Fruit fly (Drosophila melanogaster): ENCODE measurements around the gene CG32512.
A peak's percentile ranks its signal among the peaks of the same experiment; 100 is the strongest.

CG32512 gene

DNA sequence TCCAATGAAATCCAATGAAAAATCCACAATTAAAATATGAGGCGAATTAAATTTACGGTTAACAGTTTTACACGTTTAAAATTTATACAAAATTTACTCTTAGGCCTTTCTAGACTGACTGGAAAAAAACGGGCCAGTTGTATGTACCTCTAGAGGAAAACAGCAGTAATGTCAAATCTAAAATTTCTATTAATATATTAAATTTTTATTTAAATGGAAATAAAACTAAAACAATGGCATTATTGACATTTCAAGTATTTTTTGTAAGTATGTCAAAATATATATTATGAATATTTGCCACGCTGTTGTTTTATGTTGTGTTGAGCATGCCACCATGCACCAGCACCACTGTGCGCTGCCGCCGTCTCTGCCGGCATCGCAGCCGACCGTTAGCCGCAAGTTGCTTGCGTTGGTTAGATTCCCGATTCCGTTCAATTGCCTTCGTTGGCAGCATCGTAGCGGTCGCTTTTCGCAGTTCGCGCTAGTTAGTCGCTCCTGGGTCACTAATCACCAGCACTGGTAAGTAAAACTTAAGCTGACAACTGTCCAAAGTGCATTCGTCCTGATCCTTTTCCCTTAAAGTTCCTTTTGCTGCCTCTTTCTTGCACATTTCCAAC is 22.4 kb downstream of the CG32512 start, which contains the start of gene Cbs (continued):
- no peak for TF ChIP-seq HLH4C (GFP tag; IDR thresholded peaks at IDR 0.05; ENCODE audit: partially characterized antibody)
- TF ChIP-seq onecut (GFP tag; IDR thresholded peaks at IDR 0.05) = peak; percentile 8
- TF ChIP-seq Hand (GFP tag; optimal IDR thresholded peaks at IDR 0.05) = peak; percentile 49
- peak; percentile 88 for TF ChIP-seq Deaf1 (tag; optimal IDR thresholded peaks at IDR 0.05)
- TF ChIP-seq lab (GFP tag; optimal IDR thresholded peaks at IDR 0.05) = peak; percentile 76
- TF ChIP-seq tap (tag; optimal IDR thresholded peaks at IDR 0.05) = peak; percentile 14
- TF ChIP-seq BtbVII (GFP tag; optimal IDR thresholded peaks at IDR 0.05) = peak; percentile 80
- TF ChIP-seq Ravus (GFP tag; IDR thresholded peaks at IDR 0.05) = peak; percentile 23; the same call in 1 of the 2 replicates
- no peak for TF ChIP-seq CG1792 (GFP tag; optimal IDR thresholded peaks at IDR 0.05)
- peak; percentile 51 for TF ChIP-seq scrt (GFP tag; optimal IDR thresholded peaks at IDR 0.05)
- peak; percentile 16 for TF ChIP-seq tup (GFP tag; optimal IDR thresholded peaks at IDR 0.05)
- peak; percentile 60 for TF ChIP-seq CG9215 (GFP tag; IDR thresholded peaks at IDR 0.05)
- peak; percentile 14 for TF ChIP-seq HHEX (GFP tag; optimal IDR thresholded peaks at IDR 0.05)
- TF ChIP-seq crc (GFP tag; optimal IDR thresholded peaks at IDR 0.05) = no peak
- no peak for TF ChIP-seq Spps (tag; optimal IDR thresholded peaks at IDR 0.05)
- peak; percentile 79 for TF ChIP-seq dmrt99B (tag; optimal IDR thresholded peaks at IDR 0.05)
- peak; percentile 73 for TF ChIP-seq lmd (GFP tag; IDR thresholded peaks at IDR 0.05)
- TF ChIP-seq gem (tag; optimal IDR thresholded peaks at IDR 0.05) = peak; percentile 79
- peak; percentile 38; the same call in 1 of the 2 replicates for TF ChIP-seq wor (GFP tag; IDR thresholded peaks at IDR 0.05)
- no peak for TF ChIP-seq pnt (GFP tag; optimal IDR thresholded peaks at IDR 0.05)
- TF ChIP-seq B-H2 (GFP tag; optimal IDR thresholded peaks at IDR 0.05) = peak; percentile 51
- no peak for TF ChIP-seq Trl (optimal IDR thresholded peaks at IDR 0.05)
- TF ChIP-seq Trl (GFP tag; optimal IDR thresholded peaks at IDR 0.05) = no peak
- peak; percentile 48 for TF ChIP-seq CG1602 (GFP tag; optimal IDR thresholded peaks at IDR 0.05)
- TF ChIP-seq toy (GFP tag; IDR thresholded peaks at IDR 0.05) = no peak
- TF ChIP-seq Rfx (GFP tag; IDR thresholded peaks at IDR 0.05) = peak; percentile 86
- TF ChIP-seq ara (GFP tag; IDR thresholded peaks at IDR 0.05) = peak; percentile 45
- TF ChIP-seq psq (GFP tag; optimal IDR thresholded peaks at IDR 0.05) = peak; percentile 15
- no peak for TF ChIP-seq Lim3 (GFP tag; IDR thresholded peaks at IDR 0.05)
- TF ChIP-seq kni (GFP tag; optimal IDR thresholded peaks at IDR 0.05) = no peak
- no peak for TF ChIP-seq CG15479 (GFP tag; optimal IDR thresholded peaks at IDR 0.05)
- peak; percentile 59 for TF ChIP-seq Sox102F (GFP tag; optimal IDR thresholded peaks at IDR 0.05)
- peak; percentile 19 for TF ChIP-seq Nf-YB (GFP tag; optimal IDR thresholded peaks at IDR 0.05)
- peak; percentile 54 for TF ChIP-seq CG10543 (GFP tag; optimal IDR thresholded peaks at IDR 0.05)
- TF ChIP-seq fd96Cb (tag; optimal IDR thresholded peaks at IDR 0.05) = peak; percentile 32
- peak; percentile 96 for TF ChIP-seq Adf1 (GFP tag; IDR thresholded peaks at IDR 0.05)
- peak; percentile 83 for TF ChIP-seq ci (GFP tag; IDR thresholded peaks at IDR 0.05)
- no peak for TF ChIP-seq CG13624 (GFP tag; optimal IDR thresholded peaks at IDR 0.05)
- TF ChIP-seq CG10209 (GFP tag; optimal IDR thresholded peaks at IDR 0.05) = peak; percentile 66
- peak; percentile 48 for TF ChIP-seq CG10979 (tag; optimal IDR thresholded peaks at IDR 0.05)
- TF ChIP-seq CG18599 (GFP tag; optimal IDR thresholded peaks at IDR 0.05) = peak; percentile 71
- TF ChIP-seq Meics (GFP tag; optimal IDR thresholded peaks at IDR 0.05) = peak; percentile 81
- peak; percentile 70 for TF ChIP-seq CG11695 (GFP tag; IDR thresholded peaks at IDR 0.05)
- no peak for TF ChIP-seq Pdp1 (GFP tag; optimal IDR thresholded peaks at IDR 0.05)
- TF ChIP-seq CG17359 (tag; optimal IDR thresholded peaks at IDR 0.05) = peak; percentile 43
- peak; percentile 53 for TF ChIP-seq Six4 (GFP tag; optimal IDR thresholded peaks at IDR 0.05)
- TF ChIP-seq gsb-n (tag; optimal IDR thresholded peaks at IDR 0.05) = no peak
- no peak for TF ChIP-seq pum (GFP tag; optimal IDR thresholded peaks at IDR 0.05)
- TF ChIP-seq Fer2 (tag; optimal IDR thresholded peaks at IDR 0.05) = peak; percentile 40
- TF ChIP-seq Rx (GFP tag; IDR thresholded peaks at IDR 0.05) = peak; percentile 50; the same call in 1 of the 2 replicates

Measured in whole organism, embryonic.